Fruit fly (Drosophila melanogaster): ENCODE data around the gene Prosalpha6T.
A peak's percentile ranks its signal among the peaks of the same experiment; 100 is the strongest.

dm6 chr2L:13219281-13220092 lies 12.4 kb upstream of the Prosalpha6T start, which contains the start of the genes CG9426 and mRF1:
- TF ChIP-seq CG1620 (GFP tag; optimal IDR thresholded peaks at IDR 0.05) (peak; percentile 13), Crg-1 (GFP tag; optimal IDR thresholded peaks at IDR 0.05) (no peak), CG33017 (tag; optimal IDR thresholded peaks at IDR 0.05) (peak; percentile 28), CG7045 (GFP tag; optimal IDR thresholded peaks at IDR 0.05) (no peak)

Data from whole organism, adult.